Worm (Caenorhabditis elegans): Measurements from ENCODE around the gene hda-1.

The hda-1 gene

DNA sequence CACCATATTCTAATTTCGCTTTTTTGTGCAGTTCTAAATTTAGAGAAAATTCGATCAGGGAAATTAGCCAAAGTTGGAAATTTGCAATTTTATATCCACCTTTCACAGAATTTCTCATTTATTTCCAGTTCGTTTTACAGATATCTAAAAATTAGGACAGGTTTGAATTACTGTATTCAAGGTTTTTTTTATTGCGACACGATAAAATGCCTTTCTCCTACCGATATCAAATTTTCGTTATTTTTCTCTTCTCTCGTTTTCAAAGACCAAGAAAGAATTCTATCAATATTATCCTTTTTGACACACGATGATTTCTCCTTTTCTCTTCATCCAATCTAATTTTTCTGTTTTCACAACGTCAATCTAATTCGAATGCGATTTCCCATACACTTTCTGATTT lies 21.4 kb downstream of the hda-1 start, which contains the start of gene C53A5.13:
Gene C53A5.13 (plus strand): TSS at position 301 of the 400 bp plus-strand sequence.
- TF ChIP-seq nhr-90 (tag; optimal IDR thresholded peaks at IDR 0.05) = no peak
- no peak for TF ChIP-seq unc-62 (GFP tag; optimal IDR thresholded peaks at IDR 0.05)

DNA sequence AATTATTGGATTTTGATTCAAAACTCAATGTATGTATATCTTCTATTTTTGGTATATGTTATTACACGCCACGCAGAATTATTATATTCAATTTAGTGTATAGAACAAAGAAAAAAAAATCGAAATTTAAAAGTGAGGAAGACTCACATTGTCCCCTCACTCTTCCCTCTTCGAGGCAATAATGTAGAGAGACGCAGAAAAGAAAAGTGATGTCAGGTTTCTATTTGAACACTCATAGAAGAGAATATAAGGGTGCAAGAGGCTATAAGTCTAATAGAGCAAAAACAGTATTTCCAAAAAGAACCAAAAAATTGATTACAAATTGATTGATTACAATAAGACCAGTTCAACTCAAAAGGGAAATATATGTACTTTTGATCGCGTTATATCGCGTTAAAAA lies 23.3 kb downstream of the hda-1 start:
- no peak for TF ChIP-seq K11D2.4 (GFP tag; IDR thresholded peaks at IDR 0.05)
- TF ChIP-seq ztf-26 (tag; optimal IDR thresholded peaks at IDR 0.05) = no peak
- TF ChIP-seq tlf-1 (GFP tag; optimal IDR thresholded peaks at IDR 0.05) = no peak
- no peak for TF ChIP-seq tbx-9 (tag; optimal IDR thresholded peaks at IDR 0.05; ENCODE audit: borderline replicate concordance)
- no peak for TF ChIP-seq akir-1 (GFP tag; optimal IDR thresholded peaks at IDR 0.05)
- TF ChIP-seq snpc-4 (GFP tag; optimal IDR thresholded peaks at IDR 0.05) = no peak
- TF ChIP-seq snpc-4 (tag; optimal IDR thresholded peaks at IDR 0.05) = no peak
- no peak for TF ChIP-seq lin-54 (GFP tag; optimal IDR thresholded peaks at IDR 0.05)
- no peak for TF ChIP-seq ztf-25 (GFP tag; IDR thresholded peaks at IDR 0.05)
- no peak for TF ChIP-seq athp-1 (tag; optimal IDR thresholded peaks at IDR 0.05)
- TF ChIP-seq unc-130 (GFP tag; optimal IDR thresholded peaks at IDR 0.05) = no peak
- TF ChIP-seq lin-26 (GFP tag; IDR thresholded peaks at IDR 0.05) = no peak

DNA sequence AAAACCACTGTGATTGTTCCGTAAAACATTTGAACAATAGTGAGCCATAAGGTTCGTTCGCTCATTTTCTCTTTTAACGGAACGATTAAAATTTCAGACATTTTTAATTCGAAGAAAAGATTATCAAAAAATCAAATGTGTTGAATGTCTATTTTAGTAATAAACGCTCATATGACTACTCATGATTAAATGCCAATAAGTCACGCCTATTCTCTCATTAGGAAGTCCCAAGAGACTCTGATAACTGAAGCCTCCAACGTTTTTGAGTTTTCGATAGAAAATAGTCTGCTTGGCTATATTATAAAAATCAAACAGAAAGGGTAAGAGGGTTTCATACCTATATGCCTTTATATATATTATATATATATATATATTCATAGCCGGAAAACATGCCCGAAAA lies 31.0 kb downstream of the hda-1 start, which contains the start of gene srg-47:
Gene srg-47 (minus strand): TSS at position 101 of the 400 bp plus-strand sequence.
- TF ChIP-seq nhr-120 (GFP tag; IDR thresholded peaks at IDR 0.05) = no peak
- no peak for TF ChIP-seq fkh-3 (tag; optimal IDR thresholded peaks at IDR 0.05)
- no peak for TF ChIP-seq akir-1 (GFP tag; optimal IDR thresholded peaks at IDR 0.05)
- no peak for TF ChIP-seq B0019.2 (GFP tag; conservative IDR thresholded peaks at IDR 0.05)
- no peak for TF ChIP-seq madf-10 (tag; optimal IDR thresholded peaks at IDR 0.05)
- TF ChIP-seq cebp-1 (GFP tag; IDR thresholded peaks at IDR 0.05) = no peak
- no peak for TF ChIP-seq cebp-1 (tag; optimal IDR thresholded peaks at IDR 0.05)
- TF ChIP-seq Y56A3A.18 (GFP tag; IDR thresholded peaks at IDR 0.05) = no peak
- TF ChIP-seq egrh-3 (GFP tag; IDR thresholded peaks at IDR 0.05) = no peak
- TF ChIP-seq sptf-2 (GFP tag; optimal IDR thresholded peaks at IDR 0.05) = no peak
- TF ChIP-seq T26A5.8 (tag; optimal IDR thresholded peaks at IDR 0.05) = no peak
- TF ChIP-seq ceh-58 (GFP tag; IDR thresholded peaks at IDR 0.05) = no peak
- no peak for TF ChIP-seq let-607 (tag; optimal IDR thresholded peaks at IDR 0.05)

DNA sequence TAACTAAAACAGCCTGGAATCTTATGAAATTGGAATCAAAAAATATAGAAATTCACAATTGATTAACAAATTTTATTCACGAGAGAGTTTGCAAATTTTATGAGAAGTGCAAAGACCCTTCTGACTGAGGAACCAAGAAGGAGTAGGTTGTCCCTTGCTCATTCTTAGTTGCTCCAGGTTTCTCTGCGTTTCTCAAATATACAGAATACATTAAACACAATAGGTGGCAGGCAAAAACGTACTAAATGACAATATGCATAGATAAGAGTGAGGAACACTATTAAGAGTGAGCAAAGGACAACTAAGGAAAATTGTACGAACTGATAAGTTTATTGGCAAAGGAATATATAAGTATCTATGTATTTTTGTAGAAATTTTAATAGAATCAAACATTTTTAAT lies 33.6 kb downstream of the hda-1 start, which contains the start of gene C53A5.9:
Gene C53A5.9 (minus strand): TSS at position 101 of the 400 bp plus-strand sequence.
- TF ChIP-seq Y95B8A.8 (GFP tag; IDR thresholded peaks at IDR 0.05) = no peak
- no peak for TF ChIP-seq K12H6.12 (tag; optimal IDR thresholded peaks at IDR 0.05)
- no peak for TF ChIP-seq lag-1 (GFP tag; IDR thresholded peaks at IDR 0.05)
- TF ChIP-seq zfh-2 (GFP tag; conservative IDR thresholded peaks at IDR 0.05) = no peak
- TF ChIP-seq F57C9.4 (tag; optimal IDR thresholded peaks at IDR 0.05) = no peak
- TF ChIP-seq ceh-27 (GFP tag; optimal IDR thresholded peaks at IDR 0.05) = no peak
- TF ChIP-seq ztf-28 (GFP tag; IDR thresholded peaks at IDR 0.05) = no peak
- TF ChIP-seq ztf-25 (GFP tag; IDR thresholded peaks at IDR 0.05) = no peak
- TF ChIP-seq attf-3 (GFP tag; conservative IDR thresholded peaks at IDR 0.05) = no peak
- no peak for TF ChIP-seq B0261.1 (tag; optimal IDR thresholded peaks at IDR 0.05)

All from whole organism, young adult.